Fruit fly (Drosophila melanogaster): Measurements from ENCODE around the gene by.

dm6 chr3R:9548769-9549168 is 16.0 kb upstream of the by start:
- TF ChIP-seq Dll (optimal IDR thresholded peaks at IDR 0.05) (no peak), pan (optimal IDR thresholded peaks at IDR 0.05) (no peak)
